Worm (Caenorhabditis elegans) whole organism, young adult: ENCODE measurements around the gene klp-17.

Experiments used
- F10E7.11 ChIP-seq: sonication (generic microtip); optimal IDR thresholded peaks from 2 replicates; lab custom pipeline; 2017; ENCODE audit warnings: mild to moderate bottlenecking, missing genetic modification characterization, moderate library complexity, missing compliant biosample characterization
- bed-2 ChIP-seq: fragments of 200-800 bp; sonication (Bioruptor generic); IDR thresholded peaks from 2 replicates; pipeline ENCODE4 v1.3.6; 2022; ENCODE audit warnings: missing genetic modification reagents, missing genetic modification characterization, missing compliant biosample characterization
- egl-44 ChIP-seq: fragments of 200-800 bp; sonication (Bioruptor generic); IDR thresholded peaks from 2 replicates; pipeline ENCODE4 v1.3.6; 2022; ENCODE audit warnings: missing genetic modification reagents, missing genetic modification characterization, missing compliant biosample characterization
- gei-17 ChIP-seq: fragments of 200-800 bp; sonication (Bioruptor generic); optimal IDR thresholded peaks from 2 replicates; lab custom pipeline; 2018; ENCODE audit warnings: mild to moderate bottlenecking, missing genetic modification characterization, missing compliant biosample characterization
- him-1 ChIP-seq: sonication (generic microtip); optimal IDR thresholded peaks from 2 replicates; lab custom pipeline; 2016; ENCODE audit warnings: missing genotype, missing genetic modification reagents, missing genetic modification characterization, missing compliant biosample characterization
- lin-54 ChIP-seq: fragments of 200-800 bp; sonication (Bioruptor generic); optimal IDR thresholded peaks from 2 replicates; lab custom pipeline; 2018; ENCODE audit warnings: mild to moderate bottlenecking, missing genetic modification characterization, missing compliant biosample characterization
- madf-8 ChIP-seq: fragments of 200-800 bp; sonication (Bioruptor generic); conservative IDR thresholded peaks from 2 replicates; pipeline ENCODE4 v1.3.6; 2022; ENCODE audit warnings: missing genetic modification reagents, missing genetic modification characterization, missing compliant biosample characterization
- mcd-1 ChIP-seq: fragments of 200-800 bp; sonication (Bioruptor generic); IDR thresholded peaks from 2 replicates; pipeline ENCODE4 v1.3.6; 2022; ENCODE audit warnings: missing genetic modification reagents, missing genetic modification characterization, missing compliant biosample characterization
- nfya-1 ChIP-seq: sonication (generic microtip); optimal IDR thresholded peaks from 2 replicates; lab custom pipeline; 2017; ENCODE audit warnings: antibody characterized with exemption, missing compliant biosample characterization, missing genetic modification characterization, borderline replicate concordance; ENCODE audit not compliant: insufficient read depth
- xnd-1 ChIP-seq: sonication (generic microtip); optimal IDR thresholded peaks from 2 replicates; lab custom pipeline; 2016; ENCODE audit warnings: missing genotype, missing genetic modification reagents, missing genetic modification characterization, missing compliant biosample characterization
- ztf-18 ChIP-seq: sonication (generic microtip); optimal IDR thresholded peaks from 2 replicates; lab custom pipeline; 2016; ENCODE audit warnings: missing genotype, mild to moderate bottlenecking, missing genetic modification characterization, missing compliant biosample characterization

DNA sequence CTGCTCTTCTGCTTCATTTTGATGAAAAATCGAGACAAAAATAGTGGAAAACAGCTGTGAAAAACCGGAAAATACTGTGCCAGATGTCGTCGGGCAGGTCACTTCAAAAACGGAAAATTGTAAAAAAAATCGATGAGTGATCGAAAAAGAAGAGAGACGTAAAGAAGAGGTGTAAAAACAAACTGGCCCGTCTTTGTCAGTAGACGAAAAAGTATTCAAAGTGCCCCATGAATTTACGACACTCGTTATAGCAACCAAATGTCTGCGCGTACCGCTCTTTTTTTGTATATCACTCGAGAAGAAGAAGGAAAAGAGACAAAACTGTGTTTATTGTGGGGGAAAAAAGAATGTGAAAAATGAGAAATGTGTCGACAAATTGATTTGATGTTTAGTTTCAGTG lies 17.8 kb upstream of the klp-17 start, which contains the start of gene twk-5:
- no peak for TF ChIP-seq nfya-1
- no peak for TF ChIP-seq egl-44 (GFP tag; lab: Robert Waterston, UW)
- TF ChIP-seq xnd-1, result no peak
- TF ChIP-seq mcd-1 (GFP tag; lab: Robert Waterston, UW), result no peak
- no peak for TF ChIP-seq F10E7.11 (tag; lab: Kevin White, UChicago)
- no peak for TF ChIP-seq madf-8 (GFP tag; lab: Robert Waterston, UW)
- no peak for TF ChIP-seq lin-54
- no peak for TF ChIP-seq ztf-18 (tag; lab: Kevin White, UChicago)
- no peak for TF ChIP-seq bed-2 (GFP tag; lab: Robert Waterston, UW)
- no peak for TF ChIP-seq gei-17 (GFP tag; lab: Kevin White, UChicago)
- TF ChIP-seq him-1 (tag; lab: Kevin White, UChicago), result no peak
